Worm (Caenorhabditis elegans) whole organism, L3 larva: ENCODE results near the gene F17C11.13.

Source experiments
- R02D3.7 ChIP-seq: fragments of 150-350 bp; optimal IDR thresholded peaks from 2 replicates; lab custom pipeline; 2014; ENCODE audit warnings: missing biosample characterization, missing genetic modification characterization
- ZK546.5 ChIP-seq: sonication (generic microtip); optimal IDR thresholded peaks from 2 replicates; lab custom pipeline; 2017; ENCODE audit warnings: missing biosample characterization, missing genetic modification characterization
- ama-1 ChIP-seq: fragments of 150-350 bp; optimal IDR thresholded peaks from 2 replicates; lab custom pipeline; 2018
- ceh-28 ChIP-seq: fragments of 150-350 bp; optimal IDR thresholded peaks from 2 replicates; lab custom pipeline; 2014; ENCODE audit warnings: missing biosample characterization, missing genetic modification reagents, missing genetic modification characterization
- ceh-82 ChIP-seq: fragments of 150-350 bp; optimal IDR thresholded peaks from 2 replicates; lab custom pipeline; 2014; ENCODE audit warnings: missing biosample characterization, missing genetic modification characterization
- ceh-9 ChIP-seq: sonication (generic microtip); optimal IDR thresholded peaks from 2 replicates; lab custom pipeline; 2018; ENCODE audit warnings: missing biosample characterization, missing genetic modification characterization
- daf-12 ChIP-seq: fragments of 150-350 bp; optimal IDR thresholded peaks from 2 replicates; lab custom pipeline; 2014; ENCODE audit warnings: missing biosample characterization, missing genetic modification reagents, missing genetic modification characterization
- egl-27 ChIP-seq: sonication (generic microtip); optimal IDR thresholded peaks from 4 replicates; lab custom pipeline; 2017; ENCODE audit warnings: missing biosample characterization, missing genetic modification reagents, missing genetic modification characterization
- egl-5 ChIP-seq: fragments of 150-350 bp; optimal IDR thresholded peaks from 2 replicates; lab custom pipeline; 2017; ENCODE audit warnings: missing biosample characterization, missing genetic modification reagents, missing genetic modification characterization, inconsistent platforms
- elt-2 ChIP-seq: sonication (generic microtip); optimal IDR thresholded peaks from 2 replicates; lab custom pipeline; 2016; ENCODE audit warnings: missing genetic modification reagents, mild to moderate bottlenecking, missing genetic modification characterization, missing compliant biosample characterization
- elt-3 ChIP-seq, 3 experiments: fragments of 150-350 bp in 1 of 3; sonication (generic microtip) in 2 of 3; optimal IDR thresholded peaks; 2 replicates in 2 of 3; 4 replicates in 1 of 3; lab custom pipeline; 2014 to 2017; ENCODE audit warnings: missing biosample characterization in 3 of 3, missing genetic modification characterization in 3 of 3
- eor-1 ChIP-seq, 2 experiments: fragments of 150-350 bp; optimal IDR thresholded peaks; 2 replicates each; lab custom pipeline; 2014 to 2018; ENCODE audit warnings: missing biosample characterization in 2 of 2, missing genetic modification characterization in 2 of 2
- fkh-10 ChIP-seq: sonication (generic microtip); optimal IDR thresholded peaks from 2 replicates; lab custom pipeline; 2017; ENCODE audit warnings: missing biosample characterization, missing genetic modification reagents, missing genetic modification characterization
- fkh-2 ChIP-seq: fragments of 150-350 bp; optimal IDR thresholded peaks from 2 replicates; lab custom pipeline; 2014; ENCODE audit warnings: missing biosample characterization, missing genetic modification reagents, missing genetic modification characterization
- fos-1 ChIP-seq: fragments of 150-350 bp; optimal IDR thresholded peaks from 2 replicates; lab custom pipeline; 2014; ENCODE audit warnings: missing biosample characterization, missing genetic modification characterization
- hmg-11 ChIP-seq: sonication (generic microtip); optimal IDR thresholded peaks from 2 replicates; lab custom pipeline; 2016; ENCODE audit warnings: missing genetic modification characterization, missing compliant biosample characterization
- lin-15B ChIP-seq: fragments of 150-350 bp; optimal IDR thresholded peaks from 2 replicates; lab custom pipeline; 2014; ENCODE audit warnings: missing biosample characterization, missing genetic modification characterization
- lin-39 ChIP-seq: fragments of 150-350 bp; optimal IDR thresholded peaks from 2 replicates; lab custom pipeline; 2018; ENCODE audit warnings: missing biosample characterization, missing genetic modification reagents, missing genetic modification characterization
- mml-1 ChIP-seq: fragments of 150-350 bp; sonication (generic microtip); optimal IDR thresholded peaks from 3 replicates; lab custom pipeline; 2014; ENCODE audit warnings: missing biosample characterization, missing genetic modification characterization
- nhr-11 ChIP-seq: fragments of 150-350 bp; optimal IDR thresholded peaks from 2 replicates; lab custom pipeline; 2014; ENCODE audit warnings: missing biosample characterization, missing genetic modification characterization
- nhr-12 ChIP-seq: fragments of 150-350 bp; optimal IDR thresholded peaks from 2 replicates; lab custom pipeline; 2014; ENCODE audit warnings: missing biosample characterization, missing genetic modification characterization
- nhr-23 ChIP-seq: fragments of 150-350 bp; optimal IDR thresholded peaks from 2 replicates; lab custom pipeline; 2014; ENCODE audit warnings: missing biosample characterization, missing genetic modification reagents, missing genetic modification characterization
- nhr-25 ChIP-seq: sonication (generic microtip); optimal IDR thresholded peaks from 2 replicates; lab custom pipeline; 2017; ENCODE audit warnings: missing biosample characterization, missing genetic modification characterization
- nhr-43 ChIP-seq: sonication (generic microtip); optimal IDR thresholded peaks from 2 replicates; lab custom pipeline; 2016; ENCODE audit warnings: mild to moderate bottlenecking, missing genetic modification characterization, missing compliant biosample characterization; ENCODE audit not compliant: poor library complexity, severe bottlenecking
- nhr-67 ChIP-seq: fragments of 150-350 bp; optimal IDR thresholded peaks from 2 replicates; lab custom pipeline; 2014; ENCODE audit warnings: missing biosample characterization, missing genetic modification characterization
- nhr-76 ChIP-seq: fragments of 150-350 bp; sonication (generic microtip); optimal IDR thresholded peaks from 5 replicates; lab custom pipeline; 2014; ENCODE audit warnings: missing biosample characterization, missing genetic modification characterization
- nhr-77 ChIP-seq: fragments of 150-350 bp; optimal IDR thresholded peaks from 2 replicates; lab custom pipeline; 2014; ENCODE audit warnings: missing biosample characterization, missing genetic modification characterization
- pqm-1 ChIP-seq: fragments of 150-350 bp; optimal IDR thresholded peaks from 2 replicates; lab custom pipeline; 2017; ENCODE audit warnings: missing biosample characterization, missing genetic modification characterization, inconsistent platforms
- sea-2 ChIP-seq: fragments of 150-350 bp; sonication (generic microtip); optimal IDR thresholded peaks from 4 replicates; lab custom pipeline; 2014; ENCODE audit warnings: missing biosample characterization, missing genetic modification reagents, missing genetic modification characterization
- skn-1 ChIP-seq: fragments of 150-350 bp; optimal IDR thresholded peaks from 2 replicates; lab custom pipeline; 2014; ENCODE audit warnings: missing biosample characterization, missing genetic modification characterization
- snpc-4 ChIP-seq: fragments of 150-350 bp; optimal IDR thresholded peaks from 2 replicates; lab custom pipeline; 2014; ENCODE audit warnings: missing biosample characterization, missing genetic modification characterization
- tbx-2 ChIP-seq: sonication (generic microtip); optimal IDR thresholded peaks from 2 replicates; lab custom pipeline; 2016; ENCODE audit warnings: mild to moderate bottlenecking, missing genetic modification characterization, missing compliant biosample characterization
- unc-39 ChIP-seq: sonication (generic microtip); optimal IDR thresholded peaks from 4 replicates; lab custom pipeline; 2017; ENCODE audit warnings: missing biosample characterization, missing genetic modification characterization
- unc-62 ChIP-seq: fragments of 150-350 bp; sonication (generic microtip); optimal IDR thresholded peaks from 4 replicates; lab custom pipeline; 2014; ENCODE audit warnings: missing biosample characterization, missing genetic modification reagents, missing genetic modification characterization
- zag-1 ChIP-seq: fragments of 150-350 bp; optimal IDR thresholded peaks from 2 replicates; lab custom pipeline; 2014; ENCODE audit warnings: missing biosample characterization, missing genetic modification characterization

Gene F17C11.13

ce11 chrV:10921747-10922146, 34.0 kb upstream of the F17C11.13 start, which contains the start of gene nas-31:
Gene nas-31 (minus strand): TSS chrV:10921847.
- TF ChIP-seq sea-2 (GFP tag; lab: Kevin White, UChicago) (no peak), snpc-4 (tag; lab: Kevin White, UChicago) (no peak), eor-1 (tag; optimal IDR thresholded peaks at IDR 0.05; lab: Kevin White, UChicago) (no peak), egl-27 (tag; lab: Kevin White, UChicago) (no peak), fkh-2 (no peak), unc-39 (tag; lab: Kevin White, UChicago) (no peak), ama-1 (no peak), ceh-28 (tag; lab: Kevin White, UChicago) (no peak), ceh-82 (no peak), elt-3 (tag; optimal IDR thresholded peaks at IDR 0.05; lab: Kevin White, UChicago) (no peak)
- TF ChIP-seq, all 47 proteins: peak for 0

- no peak for TF ChIP-seq eor-1 (tag; optimal IDR thresholded peaks at IDR 0.05; lab: Kevin White, UChicago)
- TF ChIP-seq fos-1 (tag; lab: Kevin White, UChicago): no peak
- TF ChIP-seq nhr-12 (tag; lab: Kevin White, UChicago): no peak
- no peak for TF ChIP-seq R02D3.7
- TF ChIP-seq daf-12: no peak
- no peak for TF ChIP-seq nhr-25 (tag; lab: Kevin White, UChicago)
- TF ChIP-seq ceh-28 (tag; lab: Kevin White, UChicago): no peak
- TF ChIP-seq fkh-2: no peak
- no peak for TF ChIP-seq lin-39 (tag; lab: Kevin White, UChicago)
- TF ChIP-seq pqm-1 (tag; lab: Kevin White, UChicago): no peak
- TF ChIP-seq unc-62 (GFP tag; lab: Kevin White, UChicago): no peak
- TF ChIP-seq tbx-2: no peak
- TF ChIP-seq ceh-82: no peak
These were observed 32.5 kb upstream of the F17C11.13 start, which contains the start of gene F58B4.7 for ce11 chrV:10923229-10923628. Gene F58B4.7 (minus strand): TSS chrV:10923329.

- TF ChIP-seq fkh-2: no peak
- no peak for TF ChIP-seq elt-2 (tag; lab: Kevin White, UChicago)
- no peak for TF ChIP-seq nhr-67 (tag; lab: Kevin White, UChicago)
- no peak for TF ChIP-seq fkh-10
- TF ChIP-seq nhr-76 (tag; lab: Kevin White, UChicago): no peak
- TF ChIP-seq nhr-43 (tag; lab: Kevin White, UChicago): no peak
- TF ChIP-seq elt-3 (tag; optimal IDR thresholded peaks at IDR 0.05; lab: Kevin White, UChicago): no peak
- TF ChIP-seq daf-12: no peak
- no peak for TF ChIP-seq fos-1 (tag; lab: Kevin White, UChicago)
- TF ChIP-seq nhr-11 (tag; lab: Kevin White, UChicago): no peak
- no peak for TF ChIP-seq ceh-82
- no peak for TF ChIP-seq ceh-9 (tag; lab: Kevin White, UChicago)
- TF ChIP-seq, all 47 proteins: peak for 0
These were observed 31.0 kb upstream of the F17C11.13 start, which contains the start of gene F58B4.6 for ce11 chrV:10924731-10925130. Gene F58B4.6 (plus strand): TSS chrV:10925031.

ce11 chrV:10925658-10926057, 30.1 kb upstream of the F17C11.13 start:
- TF ChIP-seq ama-1 (no peak), hmg-11 (no peak), nhr-25 (tag; lab: Kevin White, UChicago) (no peak), nhr-23 (no peak), zag-1 (tag; lab: Kevin White, UChicago) (no peak), skn-1 (no peak), ZK546.5 (tag; lab: Kevin White, UChicago) (no peak), nhr-76 (tag; lab: Kevin White, UChicago) (no peak), egl-5 (tag; lab: Kevin White, UChicago) (no peak), snpc-4 (tag; lab: Kevin White, UChicago) (no peak), elt-3 (tag; optimal IDR thresholded peaks at IDR 0.05; lab: Kevin White, UChicago) (no peak), lin-15B (tag; lab: Kevin White, UChicago) (no peak), unc-62 (GFP tag; lab: Kevin White, UChicago) (no peak), mml-1 (no peak)

- TF ChIP-seq nhr-77 (tag; lab: Kevin White, UChicago): no peak
These were observed 26.2 kb upstream of the F17C11.13 start, which contains the start of gene F58B4.3 for ce11 chrV:10929511-10929910. Gene F58B4.3 (plus strand): TSS chrV:10929811.
